Fruit fly (Drosophila melanogaster) whole organism, adult: ENCODE measurements around the gene Cp38.

ENCODE experiments used
- CG12768 ChIP-seq: fragments of 200-800 bp; sonication (Bioruptor generic); optimal IDR thresholded peaks from 2 replicates; lab custom pipeline; 2017; ENCODE audit warnings: missing biosample characterization, missing genetic modification characterization, mild to moderate bottlenecking, moderate library complexity, missing genetic modification reagents
- CG14711 ChIP-seq: fragments of 200-800 bp; sonication (Bioruptor generic); optimal IDR thresholded peaks from 2 replicates; lab custom pipeline; 2018; ENCODE audit warnings: missing biosample characterization, mild to moderate bottlenecking, missing genetic modification characterization, moderate library complexity
- CG7101 ChIP-seq: fragments of 200-800 bp; sonication (Bioruptor generic); optimal IDR thresholded peaks from 2 replicates; lab custom pipeline; 2018; ENCODE audit warnings: missing biosample characterization, mild to moderate bottlenecking, missing genetic modification characterization, moderate library complexity
- Hr96 ChIP-seq: fragments of 200-800 bp; sonication (Bioruptor generic); optimal IDR thresholded peaks from 2 replicates; lab custom pipeline; 2016; ENCODE audit warnings: missing biosample characterization, missing genetic modification characterization
- Mnt ChIP-seq: fragments of 200-800 bp; sonication (Bioruptor generic); optimal IDR thresholded peaks from 2 replicates; lab custom pipeline; 2016; ENCODE audit warnings: missing biosample characterization, mild to moderate bottlenecking, missing genetic modification characterization
- cic ChIP-seq: fragments of 200-800 bp; sonication (Bioruptor generic); optimal IDR thresholded peaks from 2 replicates; lab custom pipeline; 2017; ENCODE audit warnings: missing biosample characterization, mild to moderate bottlenecking, missing genetic modification characterization, moderate library complexity
- cnc ChIP-seq, 2 experiments: fragments of >200 bp; optimal IDR thresholded peaks; 2 replicates each; lab custom pipeline; 2017
- kay ChIP-seq: fragments of 200-800 bp; sonication (Bioruptor generic); peaks from one replicate; lab custom pipeline; 2016; ENCODE audit warnings: missing biosample characterization, missing genetic modification characterization, borderline replicate concordance
- tj ChIP-seq: fragments of 200-800 bp; sonication (Bioruptor generic); optimal IDR thresholded peaks from 3 replicates; lab custom pipeline; 2017; ENCODE audit warnings: missing biosample characterization, mild to moderate bottlenecking, missing genetic modification characterization, moderate library complexity
- toe ChIP-seq: fragments of 200-800 bp; sonication (Bioruptor generic); optimal IDR thresholded peaks from 2 replicates; lab custom pipeline; 2016; ENCODE audit warnings: missing biosample characterization, missing genetic modification characterization

DNA sequence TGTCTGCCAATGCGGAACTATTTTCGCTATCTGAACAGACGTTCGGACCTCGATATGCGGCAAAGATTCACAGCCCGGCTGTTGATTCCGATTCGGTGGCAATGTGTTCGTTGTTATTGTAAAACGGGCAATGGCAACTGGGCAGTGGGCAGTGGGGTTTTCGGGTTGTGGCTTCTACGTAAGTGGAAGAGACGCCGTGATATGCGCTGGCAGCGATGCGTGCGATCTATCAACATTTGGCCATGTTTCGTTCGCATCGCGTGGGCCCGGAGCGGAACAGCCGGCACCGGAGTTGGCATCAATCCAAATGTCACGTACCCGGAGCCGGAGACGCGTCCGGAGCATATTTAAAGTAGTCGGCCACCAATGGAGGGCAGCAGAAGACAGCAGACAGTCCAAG lies at the start of gene Cp38:
- TF ChIP-seq cnc (optimal IDR thresholded peaks at IDR 0.05; lab: Kevin White, UChicago) (no peak), kay (GFP tag; lab: Kevin White, UChicago) (no peak), Hr96 (GFP tag; lab: Kevin White, UChicago) (no peak), CG14711 (tag; lab: Kevin White, UChicago) (no peak), toe (GFP tag; lab: Kevin White, UChicago) (no peak), CG12768 (GFP tag; lab: Kevin White, UChicago) (no peak), cic (no peak), CG7101 (tag; lab: Kevin White, UChicago) (no peak), Mnt (GFP tag; lab: Kevin White, UChicago) (no peak), tj (GFP tag; lab: Kevin White, UChicago) (peak; percentile 8)
